Fruit fly (Drosophila melanogaster): ENCODE data around the gene CG17652.

The CG17652 gene

dm6 chr2L:1728620-1728944, 3.6 kb downstream of the CG17652 start, which contains the start of gene Rrp40:
Rrp40 (plus strand) TSS chr2L:1728732.
- TF ChIP-seq CG4496 (GFP tag; IDR thresholded peaks at IDR 0.05): 0 out of 3 replicates have a peak, but pooled peaks have one; percentile 36
- TF ChIP-seq CG17806 (tag; optimal IDR thresholded peaks at IDR 0.05): no peak
- TF ChIP-seq CG34367 (tag; optimal IDR thresholded peaks at IDR 0.05): no peak

dm6 chr2L:1727826-1728619, 4.1 kb downstream of the CG17652 start:
- TF ChIP-seq Snoo (tag; optimal IDR thresholded peaks at IDR 0.05) (peak; percentile 99), CG13204 (GFP tag; optimal IDR thresholded peaks at IDR 0.05) (peak; percentile 97), Pif1B (GFP tag; optimal IDR thresholded peaks at IDR 0.05) (peak; percentile 99), CG8159 (tag; optimal IDR thresholded peaks at IDR 0.05) (no peak), CG15710 (tag; optimal IDR thresholded peaks at IDR 0.05) (peak; percentile 99), CG14655 (GFP tag; optimal IDR thresholded peaks at IDR 0.05) (peak; percentile 97), CG4496 (GFP tag; IDR thresholded peaks at IDR 0.05) (peak; percentile 97), CG17806 (tag; optimal IDR thresholded peaks at IDR 0.05) (peak; percentile 93), Pif1A (GFP tag; optimal IDR thresholded peaks at IDR 0.05) (peak; percentile 98), CG32121 (GFP tag; IDR thresholded peaks at IDR 0.05) (peak; percentile 97), fd96Ca (GFP tag; IDR thresholded peaks at IDR 0.05) (peak; percentile 97), D1 (tag; optimal IDR thresholded peaks at IDR 0.05) (peak; percentile 94), CG9948 (tag; optimal IDR thresholded peaks at IDR 0.05) (peak; percentile 96), Ets98B (GFP tag; IDR thresholded peaks at IDR 0.05) (peak; percentile 95), CG10348 (GFP tag; IDR thresholded peaks at IDR 0.05) (peak; percentile 82), gl (tag; optimal IDR thresholded peaks at IDR 0.05) (peak; percentile 87), CG34367 (tag; optimal IDR thresholded peaks at IDR 0.05) (peak; percentile 96), rn (GFP tag; IDR thresholded peaks at IDR 0.05) (peak; percentile 85), CG12605 (GFP tag; IDR thresholded peaks at IDR 0.05) (peak; percentile 93), CG8301 (tag; optimal IDR thresholded peaks at IDR 0.05) (peak; percentile 96), EcR (GFP tag; optimal IDR thresholded peaks at IDR 0.05) (peak; percentile 70)

DNA sequence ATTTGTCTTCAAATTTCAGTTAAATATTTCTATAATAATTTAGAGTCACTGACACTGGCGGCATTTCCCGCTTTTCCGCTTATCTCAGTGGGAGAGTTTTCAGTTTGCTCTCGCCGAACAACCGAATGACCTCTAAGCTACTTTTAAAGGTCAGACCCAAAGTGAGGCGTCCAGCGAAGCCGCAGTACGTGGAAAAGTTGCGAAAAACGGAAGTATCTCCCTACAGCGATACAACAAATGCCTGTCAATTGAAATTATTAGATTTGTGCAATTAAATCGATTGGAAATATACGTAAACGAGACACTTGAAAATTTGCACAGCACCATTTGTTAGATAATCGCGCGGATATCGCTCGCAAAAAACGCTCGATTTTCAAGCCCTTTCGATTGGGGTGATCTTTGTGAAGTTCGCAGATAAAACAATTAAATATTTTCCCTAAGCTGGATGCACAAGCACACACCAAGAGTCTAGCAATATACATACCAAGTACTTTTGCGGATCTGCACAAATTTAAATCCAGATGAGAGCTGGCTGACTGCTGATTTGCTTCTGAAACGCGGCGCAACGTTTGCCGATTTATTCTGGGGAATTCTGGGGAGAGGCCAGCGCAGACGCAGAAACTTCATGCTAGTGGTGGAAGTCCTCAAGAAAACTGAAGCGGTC, 4.9 kb downstream of the CG17652 start:
- TF ChIP-seq CG15710 (tag; optimal IDR thresholded peaks at IDR 0.05) (no peak), rn (GFP tag; IDR thresholded peaks at IDR 0.05) (no peak), fd96Ca (GFP tag; IDR thresholded peaks at IDR 0.05) (no peak), CG9948 (tag; optimal IDR thresholded peaks at IDR 0.05) (no peak), CG12605 (GFP tag; IDR thresholded peaks at IDR 0.05) (no peak), CG13204 (GFP tag; optimal IDR thresholded peaks at IDR 0.05) (no peak), Pif1A (GFP tag; optimal IDR thresholded peaks at IDR 0.05) (no peak), CG14655 (GFP tag; optimal IDR thresholded peaks at IDR 0.05) (no peak), CG8159 (tag; optimal IDR thresholded peaks at IDR 0.05) (peak; percentile 97), CG32121 (GFP tag; IDR thresholded peaks at IDR 0.05) (no peak), EcR (GFP tag; optimal IDR thresholded peaks at IDR 0.05) (peak; percentile 31), CG34367 (tag; optimal IDR thresholded peaks at IDR 0.05) (no peak)

- TF ChIP-seq CG13204 (GFP tag; optimal IDR thresholded peaks at IDR 0.05): no peak
- no peak for TF ChIP-seq CG32121 (GFP tag; IDR thresholded peaks at IDR 0.05)
- TF ChIP-seq CG8159 (tag; optimal IDR thresholded peaks at IDR 0.05): peak; percentile 23
- TF ChIP-seq CG9948 (tag; optimal IDR thresholded peaks at IDR 0.05): no peak
- TF ChIP-seq Snoo (tag; optimal IDR thresholded peaks at IDR 0.05): no peak
- TF ChIP-seq CG8301 (tag; optimal IDR thresholded peaks at IDR 0.05): no peak
- TF ChIP-seq Ets98B (GFP tag; IDR thresholded peaks at IDR 0.05): no peak
- no peak for TF ChIP-seq CG14655 (GFP tag; optimal IDR thresholded peaks at IDR 0.05)
Observed at dm6 chr2L:1724592-1724940, 7.6 kb downstream of the CG17652 start.

DNA sequence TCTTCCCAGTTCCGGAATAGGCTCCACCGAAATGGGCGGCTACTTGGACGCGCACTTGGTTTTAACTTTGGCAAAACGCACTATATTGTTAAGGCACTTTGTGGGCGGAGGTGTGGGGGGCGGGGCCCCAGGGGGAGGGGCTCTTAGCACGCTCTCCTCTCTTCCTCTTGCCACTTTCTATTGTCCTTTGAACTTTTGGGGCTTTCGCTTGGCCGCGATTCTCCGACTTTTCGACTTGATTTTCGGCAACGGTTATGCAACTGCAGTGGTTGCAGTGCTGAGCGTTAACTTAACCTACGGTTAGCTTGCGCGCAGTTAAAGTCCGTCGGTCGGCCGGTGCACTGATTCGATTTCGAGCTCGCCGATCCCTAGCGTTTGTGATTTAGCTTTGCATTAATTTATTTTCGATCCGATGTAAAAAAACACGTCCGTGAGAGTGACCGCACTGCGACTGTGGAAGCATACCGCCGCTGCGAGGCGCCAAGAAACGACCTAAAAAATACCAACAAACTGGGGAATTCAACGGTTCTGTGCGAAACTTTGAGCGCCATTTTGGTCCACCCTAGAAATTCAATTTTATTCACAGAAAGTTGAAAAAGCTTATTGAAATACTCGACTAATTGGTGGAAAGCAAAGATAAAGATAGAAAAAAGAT, 8.1 kb downstream of the CG17652 start, which contains the start of gene Rim2:
TSS of gene Rim2 (minus strand) at position 452 of the 655 bp plus-strand sequence.
- TF ChIP-seq CG12605 (GFP tag; IDR thresholded peaks at IDR 0.05) (peak; percentile 33; the same call in 1 of the 2 replicates), CG8159 (tag; optimal IDR thresholded peaks at IDR 0.05) (peak; percentile 100), CG17806 (tag; optimal IDR thresholded peaks at IDR 0.05) (no peak), Snoo (tag; optimal IDR thresholded peaks at IDR 0.05) (no peak), CG32121 (GFP tag; IDR thresholded peaks at IDR 0.05) (peak; percentile 24; the same call in 1 of the 2 replicates), Ets98B (GFP tag; IDR thresholded peaks at IDR 0.05) (peak; percentile 23; the same call in 1 of the 2 replicates), CG8301 (tag; optimal IDR thresholded peaks at IDR 0.05) (no peak)
